Fruit fly (Drosophila melanogaster): ENCODE measurements around the gene Nup133.
A peak's percentile ranks its signal among the peaks of the same experiment; 100 is the strongest.

The Nup133 gene

DNA sequence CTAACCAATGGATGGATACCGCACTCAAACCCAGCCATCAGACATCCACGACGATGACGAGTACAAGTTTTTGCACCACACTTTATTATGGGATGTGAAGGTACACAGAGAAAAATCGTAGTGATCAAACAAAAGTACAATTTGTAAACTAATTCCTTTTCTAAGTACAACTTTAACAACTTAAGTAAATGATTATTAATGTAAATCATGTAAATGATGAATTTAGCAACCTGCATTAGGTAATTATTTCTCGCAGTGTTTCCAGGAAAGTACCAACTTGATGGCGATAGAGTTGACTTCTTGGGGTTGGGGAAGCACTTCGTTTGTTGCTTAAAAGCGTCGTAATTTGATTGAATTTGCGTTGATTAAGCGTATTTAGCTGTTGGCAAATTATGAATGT lies 27.3 kb upstream of the Nup133 start (continued):
- no peak for TF ChIP-seq CG31365 (tag; optimal IDR thresholded peaks at IDR 0.05)
- no peak for TF ChIP-seq chm (GFP tag; IDR thresholded peaks at IDR 0.05)
- TF ChIP-seq Xbp1 (GFP tag; optimal IDR thresholded peaks at IDR 0.05) = peak; percentile 73
- TF ChIP-seq CG17328 (GFP tag; IDR thresholded peaks at IDR 0.05) = peak; percentile 87
- peak; percentile 15 for TF ChIP-seq schlank (tag; optimal IDR thresholded peaks at IDR 0.05)
- no peak for TF ChIP-seq CG32772 (GFP tag; IDR thresholded peaks at IDR 0.05)
- peak; percentile 62 for TF ChIP-seq CG3281 (GFP tag; optimal IDR thresholded peaks at IDR 0.05)
- TF ChIP-seq CG9609 (GFP tag; optimal IDR thresholded peaks at IDR 0.05) = no peak
- TF ChIP-seq CG14710 (tag; optimal IDR thresholded peaks at IDR 0.05) = peak; percentile 29
- no peak; the same call in 1 of the 2 replicates for TF ChIP-seq Xrp1 (GFP tag; IDR thresholded peaks at IDR 0.05)
- no peak for TF ChIP-seq Nf-YC (tag; optimal IDR thresholded peaks at IDR 0.05)
- TF ChIP-seq usp (GFP tag; optimal IDR thresholded peaks at IDR 0.05) = no peak
- no peak for TF ChIP-seq maf-S (GFP tag; optimal IDR thresholded peaks at IDR 0.05)
- peak; percentile 35 for TF ChIP-seq her (GFP tag; optimal IDR thresholded peaks at IDR 0.05)
- peak; percentile 49 for TF ChIP-seq pnt (GFP tag; optimal IDR thresholded peaks at IDR 0.05)
- TF ChIP-seq Gug (GFP tag; IDR thresholded peaks at IDR 0.05) = no peak
- TF ChIP-seq MTF-1 (GFP tag; optimal IDR thresholded peaks at IDR 0.05; ENCODE audit: borderline replicate concordance) = no peak
- TF ChIP-seq Lhr (GFP tag; optimal IDR thresholded peaks at IDR 0.05) = peak; percentile 5
- no peak; the same call in 1 of the 2 replicates for TF ChIP-seq NFAT (GFP tag; IDR thresholded peaks at IDR 0.05)
- TF ChIP-seq tll (GFP tag; optimal IDR thresholded peaks at IDR 0.05) = no peak
- TF ChIP-seq CG1647 (GFP tag; optimal IDR thresholded peaks at IDR 0.05) = no peak
- TF ChIP-seq HmgD (GFP tag; optimal IDR thresholded peaks at IDR 0.05) = no peak
- peak; percentile 56 for TF ChIP-seq oc (tag; optimal IDR thresholded peaks at IDR 0.05)
- peak; percentile 55 for TF ChIP-seq BtbVII (GFP tag; optimal IDR thresholded peaks at IDR 0.05)
- TF ChIP-seq B-H1 (GFP tag; IDR thresholded peaks at IDR 0.05) = peak; percentile 41; the same call in 2 of the 3 replicates
- TF ChIP-seq CG14050 (GFP tag; IDR thresholded peaks at IDR 0.05) = no peak
- TF ChIP-seq Hmr (GFP tag; optimal IDR thresholded peaks at IDR 0.05) = peak; percentile 69

DNA sequence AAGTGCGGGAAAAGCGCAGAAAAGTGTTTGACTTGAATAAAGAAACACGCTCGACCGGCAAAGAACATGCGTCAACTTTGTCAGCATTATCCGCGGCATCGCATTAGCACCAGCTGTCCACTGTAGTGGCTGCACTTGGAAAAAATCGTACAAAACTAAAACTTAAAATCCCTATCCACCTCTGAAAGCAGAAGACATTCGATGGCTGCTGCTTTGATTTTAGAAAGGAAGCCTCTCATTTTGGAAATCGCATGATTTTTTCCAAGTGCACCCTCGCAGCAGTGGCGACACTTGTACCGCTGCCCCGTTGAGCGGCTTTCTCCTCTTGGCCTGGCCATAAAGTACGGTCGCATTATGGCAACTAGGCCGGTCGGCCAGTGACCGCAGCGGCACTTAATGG lies 26.1 kb upstream of the Nup133 start:
- TF ChIP-seq bcd (GFP tag; optimal IDR thresholded peaks at IDR 0.05) (peak; percentile 35), CG5245 (GFP tag; optimal IDR thresholded peaks at IDR 0.05) (peak; percentile 51), CG10431 (GFP tag; optimal IDR thresholded peaks at IDR 0.05) (no peak), pfk (GFP tag; optimal IDR thresholded peaks at IDR 0.05) (no peak), gt (GFP tag; IDR thresholded peaks at IDR 0.05) (no peak), CG11560 (tag; IDR thresholded peaks at IDR 0.05) (0 out of 3 replicates have a peak, but pooled peaks have one; percentile 32), trh (GFP tag; optimal IDR thresholded peaks at IDR 0.05) (no peak), wdn (GFP tag; IDR thresholded peaks at IDR 0.05) (0 out of 2 replicates have a peak, but pooled peaks have one; percentile 27), HLH3B (GFP tag; IDR thresholded peaks at IDR 0.05) (peak; percentile 68), Nf-YB (GFP tag; optimal IDR thresholded peaks at IDR 0.05) (no peak), CG8478 (optimal IDR thresholded peaks at IDR 0.05) (no peak), Aef1 (GFP tag; IDR thresholded peaks at IDR 0.05) (no peak), Atf6 (GFP tag; IDR thresholded peaks at IDR 0.05) (no peak), CG11696 (GFP tag; IDR thresholded peaks at IDR 0.05) (no peak), CG3995 (GFP tag; optimal IDR thresholded peaks at IDR 0.05) (no peak), eyg (GFP tag; optimal IDR thresholded peaks at IDR 0.05) (no peak), Dp (GFP tag; optimal IDR thresholded peaks at IDR 0.05) (no peak), pros (GFP tag; optimal IDR thresholded peaks at IDR 0.05) (no peak), Awh (GFP tag; IDR thresholded peaks at IDR 0.05) (no peak), z (GFP tag; IDR thresholded peaks at IDR 0.05) (no peak), bowl (GFP tag; IDR thresholded peaks at IDR 0.05) (0 out of 2 replicates have a peak, but pooled peaks have one; percentile 23), twi (tag; optimal IDR thresholded peaks at IDR 0.05) (no peak), ase (GFP tag; IDR thresholded peaks at IDR 0.05) (0 out of 3 replicates have a peak, but pooled peaks have one; percentile 12), CG6254 (GFP tag; optimal IDR thresholded peaks at IDR 0.05) (no peak), dpn (GFP tag; optimal IDR thresholded peaks at IDR 0.05) (peak in 1 of 2 experiments; percentile 61), CG31224 (GFP tag; IDR thresholded peaks at IDR 0.05) (no peak)
